Worm (Caenorhabditis elegans): ENCODE results near the gene Y41G9A.17.

The Y41G9A.17 gene

DNA sequence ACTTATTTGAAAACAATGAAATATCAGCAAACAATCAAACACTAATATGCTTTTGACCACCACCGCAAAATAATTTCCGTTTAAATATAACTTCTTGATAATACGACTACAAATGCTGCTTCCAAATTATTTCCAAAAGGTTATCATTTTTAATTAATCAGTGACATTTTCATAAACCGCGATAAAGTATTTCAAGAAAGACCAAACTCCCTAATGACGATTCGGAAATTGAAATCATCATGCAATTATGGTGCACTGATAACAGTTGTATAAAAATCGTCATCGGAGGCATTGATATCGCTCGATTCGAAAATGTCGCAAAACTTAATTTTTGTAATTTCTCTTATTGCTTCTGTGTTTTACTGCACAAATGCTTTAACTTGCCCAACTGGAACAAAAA lies 31.9 kb upstream of the Y41G9A.17 start, which contains the start of gene clec-265:
clec-265 (plus strand) TSS at position 300 of the 400 bp plus-strand sequence.
- TF ChIP-seq ztf-29 (GFP tag; IDR thresholded peaks at IDR 0.05): no peak
- no peak for TF ChIP-seq ztf-23 (GFP tag; IDR thresholded peaks at IDR 0.05)
- TF ChIP-seq T22C8.4 (GFP tag; IDR thresholded peaks at IDR 0.05): no peak
- no peak for TF ChIP-seq cog-1 (tag; optimal IDR thresholded peaks at IDR 0.05)
- no peak for TF ChIP-seq klf-2 (GFP tag; conservative IDR thresholded peaks at IDR 0.05)

DNA sequence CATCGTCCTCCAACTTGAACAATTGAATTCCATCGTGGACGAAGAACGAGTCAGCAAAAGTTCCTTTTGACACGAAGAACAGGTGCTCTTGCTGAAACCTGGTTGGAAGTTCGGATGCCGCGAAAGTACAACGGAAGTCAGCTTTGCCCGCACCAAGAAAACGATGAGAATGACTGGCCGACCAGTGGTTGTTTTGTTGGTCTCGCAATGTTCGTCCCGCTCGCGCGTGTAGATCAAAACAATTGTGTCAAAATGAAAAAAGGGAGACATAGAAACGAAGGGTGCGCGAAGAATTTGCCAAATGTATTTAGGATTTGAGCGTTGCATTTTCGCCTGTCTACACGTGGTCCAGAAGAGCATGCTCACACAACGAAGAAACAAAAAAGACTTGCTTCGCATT lies 29.5 kb upstream of the Y41G9A.17 start, which contains the start of gene M02F4.1:
M02F4.1 (minus strand) TSS at position 101 of the 400 bp plus-strand sequence.
- no peak for TF ChIP-seq flt-1 (GFP tag; IDR thresholded peaks at IDR 0.05)
- TF ChIP-seq klf-2 (GFP tag; conservative IDR thresholded peaks at IDR 0.05): no peak
- no peak for TF ChIP-seq T22C8.4 (GFP tag; IDR thresholded peaks at IDR 0.05)

DNA sequence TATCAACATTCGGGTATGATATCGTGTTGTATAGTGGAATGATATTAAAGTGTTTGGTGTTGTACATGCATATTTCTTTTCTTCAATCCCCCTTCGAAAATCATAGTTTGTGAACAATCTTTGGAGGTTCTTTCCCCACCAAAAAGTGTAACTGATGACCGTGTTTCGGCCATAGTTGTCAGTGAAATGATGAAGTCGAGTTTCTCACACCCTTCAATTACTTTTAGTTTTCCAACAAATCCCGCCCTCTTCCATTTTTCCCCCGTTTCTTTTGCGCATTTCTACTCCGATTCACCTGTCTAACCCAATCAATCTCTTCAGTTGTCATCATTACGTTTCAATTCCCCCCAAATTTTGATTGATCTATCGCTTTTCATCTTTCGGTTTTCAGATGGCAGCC lies 25.6 kb upstream of the Y41G9A.17 start:
- TF ChIP-seq cog-1 (tag; optimal IDR thresholded peaks at IDR 0.05): no peak
- TF ChIP-seq ztf-23 (GFP tag; IDR thresholded peaks at IDR 0.05): no peak
- no peak for TF ChIP-seq T22C8.4 (GFP tag; IDR thresholded peaks at IDR 0.05)
- TF ChIP-seq ztf-29 (GFP tag; IDR thresholded peaks at IDR 0.05): no peak
- no peak for TF ChIP-seq flt-1 (GFP tag; IDR thresholded peaks at IDR 0.05)
- TF ChIP-seq tab-1 (GFP tag; IDR thresholded peaks at IDR 0.05): no peak
- no peak for TF ChIP-seq med-1 (GFP tag; optimal IDR thresholded peaks at IDR 0.05; ENCODE audit: insufficient read depth)
- no peak for TF ChIP-seq klf-2 (GFP tag; conservative IDR thresholded peaks at IDR 0.05)

DNA sequence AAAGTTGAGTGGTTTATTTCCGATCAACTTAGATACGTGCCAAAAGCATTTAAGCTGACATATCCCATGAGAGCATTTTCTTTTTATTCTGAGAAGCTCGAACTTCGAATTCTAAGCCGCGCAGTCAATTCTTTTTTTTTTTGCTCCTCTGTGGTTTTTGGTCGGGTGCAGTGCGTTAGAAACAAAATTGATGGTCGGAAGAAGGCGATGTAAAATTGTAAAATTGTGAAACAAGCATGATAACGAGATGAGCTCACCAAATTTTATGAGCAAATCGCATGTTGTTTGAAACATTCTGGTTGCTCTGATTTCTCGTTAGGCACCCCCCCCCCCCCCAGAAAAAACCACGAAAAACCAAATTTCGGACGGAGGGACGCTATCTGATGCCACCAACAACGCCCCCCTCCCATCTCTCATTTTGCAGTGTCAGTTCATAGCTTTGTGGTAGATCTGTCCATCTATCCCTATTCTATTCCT lies 25.1 kb upstream of the Y41G9A.17 start, which contains the start of gene aqp-7:
aqp-7 (plus strand) TSS at position 427 of the 477 bp plus-strand sequence.
- no peak for TF ChIP-seq ref-1 (GFP tag; conservative IDR thresholded peaks at IDR 0.05)

DNA sequence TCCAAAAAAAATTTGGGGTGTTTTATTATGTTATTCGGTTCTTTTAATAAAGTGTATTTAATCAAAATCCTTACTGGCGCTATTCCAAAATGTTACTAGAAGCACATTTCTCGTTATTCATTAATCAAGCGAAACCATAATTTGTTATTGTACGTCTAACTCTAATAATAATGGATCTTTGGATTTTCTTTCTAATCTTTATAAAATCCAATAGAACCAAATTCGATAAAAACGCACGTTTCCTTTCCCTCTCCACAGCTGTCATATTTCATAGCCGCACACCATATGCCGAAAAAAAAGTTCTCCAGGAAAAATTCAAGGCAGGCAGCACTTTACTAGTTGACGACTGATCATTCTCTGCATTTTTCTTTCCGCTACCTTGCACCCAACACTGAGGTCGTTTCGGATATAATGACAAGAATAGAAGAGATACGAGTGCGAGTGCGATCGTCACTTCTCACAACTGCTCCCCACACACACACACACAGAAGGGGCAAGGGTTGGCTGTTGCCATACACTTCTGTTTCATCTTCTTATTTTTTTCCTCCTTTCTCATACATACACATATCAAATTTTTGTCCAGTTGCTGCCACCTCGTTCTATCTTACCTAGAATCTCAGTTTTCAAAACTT lies 24.1 kb upstream of the Y41G9A.17 start:
- TF ChIP-seq ref-1 (GFP tag; conservative IDR thresholded peaks at IDR 0.05) (no peak), cog-1 (tag; optimal IDR thresholded peaks at IDR 0.05) (no peak)

DNA sequence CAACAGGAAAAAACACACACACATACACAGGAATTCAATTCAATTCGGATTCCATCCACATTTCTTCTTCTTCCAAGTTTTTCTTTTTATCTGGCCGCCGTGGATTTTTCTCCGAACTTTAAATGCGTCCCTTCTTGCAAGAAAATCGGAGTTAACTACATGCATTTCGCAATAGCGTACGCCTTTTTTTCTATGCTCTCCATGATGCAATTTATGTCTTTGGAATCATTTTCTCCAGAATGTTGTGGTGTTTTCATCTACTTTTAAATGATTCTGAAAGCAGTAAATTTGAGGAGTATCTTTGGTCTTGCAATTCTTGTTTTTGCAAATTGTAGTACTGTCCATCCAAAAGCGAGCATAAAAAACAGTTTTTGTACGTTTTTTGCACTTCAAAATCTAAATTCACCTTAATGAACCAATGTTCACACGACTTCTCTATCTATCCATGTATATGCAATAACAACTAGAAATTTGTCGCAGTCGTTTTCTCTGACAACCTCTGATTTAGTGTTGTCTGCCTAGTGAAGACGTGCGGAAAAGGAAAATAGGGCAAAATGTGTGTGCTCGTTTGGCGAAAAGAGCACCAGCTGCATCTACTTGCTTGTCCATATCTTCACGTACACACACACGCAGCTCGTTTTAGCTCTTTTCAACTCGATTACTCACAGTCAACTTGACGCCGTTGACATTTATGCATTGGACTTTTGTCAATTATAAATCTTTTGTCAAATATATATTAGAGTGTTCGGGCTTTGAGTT lies 23.0 kb upstream of the Y41G9A.17 start:
- TF ChIP-seq T22C8.4 (GFP tag; IDR thresholded peaks at IDR 0.05): no peak
- no peak for TF ChIP-seq cog-1 (tag; optimal IDR thresholded peaks at IDR 0.05)

DNA sequence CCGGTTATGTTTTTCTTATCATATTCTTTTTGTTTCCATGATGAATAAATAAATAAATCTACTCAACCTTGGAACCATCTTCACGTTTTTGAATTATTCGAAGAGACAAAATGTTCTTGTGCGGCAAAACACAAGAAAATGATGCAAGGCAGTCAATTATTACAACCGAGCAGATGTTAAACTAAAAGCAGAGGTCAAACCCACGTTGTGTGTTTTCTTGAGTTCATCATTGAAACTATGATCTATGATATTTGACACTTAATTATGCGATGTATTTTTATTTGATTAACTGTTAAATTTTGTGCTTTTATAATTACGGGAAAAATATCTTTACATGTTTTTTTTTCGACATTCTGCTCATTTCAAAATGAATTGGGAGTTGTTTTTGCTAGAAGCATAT lies 21.9 kb upstream of the Y41G9A.17 start:
- TF ChIP-seq flt-1 (GFP tag; IDR thresholded peaks at IDR 0.05) (no peak), ztf-29 (GFP tag; IDR thresholded peaks at IDR 0.05) (no peak), ztf-23 (GFP tag; IDR thresholded peaks at IDR 0.05) (no peak), T22C8.4 (GFP tag; IDR thresholded peaks at IDR 0.05) (no peak), med-1 (GFP tag; optimal IDR thresholded peaks at IDR 0.05; ENCODE audit: insufficient read depth) (no peak), ref-1 (GFP tag; conservative IDR thresholded peaks at IDR 0.05) (no peak), klf-2 (GFP tag; conservative IDR thresholded peaks at IDR 0.05) (no peak), cog-1 (tag; optimal IDR thresholded peaks at IDR 0.05) (no peak), tab-1 (GFP tag; IDR thresholded peaks at IDR 0.05) (no peak)

DNA sequence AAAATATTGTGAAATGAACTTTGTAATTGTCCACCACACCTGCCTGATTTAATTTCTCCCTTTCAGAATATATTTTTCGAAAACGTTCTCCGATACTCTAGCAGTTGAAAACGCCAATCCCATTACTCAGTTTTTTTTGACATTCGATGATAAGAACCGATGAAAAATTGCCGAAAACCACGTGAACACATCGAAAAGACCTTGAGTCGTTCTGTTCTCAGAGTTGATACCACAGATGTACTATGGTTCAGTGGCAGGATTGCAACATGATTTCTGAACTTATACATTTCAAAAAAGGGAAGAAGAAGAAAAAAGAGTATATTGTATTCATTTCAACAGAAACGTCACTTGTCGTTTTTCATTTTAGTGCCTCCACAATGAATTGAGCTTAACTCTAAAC lies 20.4 kb upstream of the Y41G9A.17 start:
- TF ChIP-seq tab-1 (GFP tag; IDR thresholded peaks at IDR 0.05): no peak
- TF ChIP-seq ztf-23 (GFP tag; IDR thresholded peaks at IDR 0.05): no peak
- no peak for TF ChIP-seq ztf-29 (GFP tag; IDR thresholded peaks at IDR 0.05)
- TF ChIP-seq cog-1 (tag; optimal IDR thresholded peaks at IDR 0.05): no peak
- TF ChIP-seq klf-2 (GFP tag; conservative IDR thresholded peaks at IDR 0.05): no peak
- TF ChIP-seq T22C8.4 (GFP tag; IDR thresholded peaks at IDR 0.05): no peak
- TF ChIP-seq flt-1 (GFP tag; IDR thresholded peaks at IDR 0.05): no peak
- no peak for TF ChIP-seq ref-1 (GFP tag; conservative IDR thresholded peaks at IDR 0.05)

DNA sequence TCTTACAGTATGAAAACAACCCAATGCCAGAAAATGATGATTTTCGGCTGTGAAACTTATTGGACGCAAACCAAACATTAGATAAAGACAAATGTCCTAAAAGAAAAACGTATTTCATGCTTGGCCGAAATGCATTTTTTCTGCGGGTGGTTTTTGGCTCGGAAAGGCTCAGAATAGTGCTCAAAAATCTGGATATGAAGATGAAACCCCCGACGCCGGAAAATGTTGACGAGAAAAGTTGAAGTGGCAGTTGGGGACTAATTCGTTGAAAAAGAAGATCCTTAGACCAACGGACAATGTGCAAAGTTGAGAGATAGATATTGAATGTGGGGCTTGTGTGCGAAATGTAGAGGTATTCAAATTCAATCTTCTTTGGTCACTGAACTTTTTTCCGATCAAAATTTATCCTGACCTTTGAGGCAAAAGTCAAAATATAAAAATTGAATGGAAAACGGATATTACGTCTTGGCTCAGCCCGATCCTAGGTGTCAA lies 19.0 kb upstream of the Y41G9A.17 start, which contains the start of gene flp-18:
flp-18 (minus strand) TSS at position 51 of the 492 bp plus-strand sequence.
- TF ChIP-seq cog-1 (tag; optimal IDR thresholded peaks at IDR 0.05) (no peak), ztf-29 (GFP tag; IDR thresholded peaks at IDR 0.05) (no peak), klf-2 (GFP tag; conservative IDR thresholded peaks at IDR 0.05) (no peak), T22C8.4 (GFP tag; IDR thresholded peaks at IDR 0.05) (no peak), ref-1 (GFP tag; conservative IDR thresholded peaks at IDR 0.05) (no peak), ztf-23 (GFP tag; IDR thresholded peaks at IDR 0.05) (no peak), med-1 (GFP tag; optimal IDR thresholded peaks at IDR 0.05; ENCODE audit: insufficient read depth) (no peak), flt-1 (GFP tag; IDR thresholded peaks at IDR 0.05) (no peak), tab-1 (GFP tag; IDR thresholded peaks at IDR 0.05) (no peak)

DNA sequence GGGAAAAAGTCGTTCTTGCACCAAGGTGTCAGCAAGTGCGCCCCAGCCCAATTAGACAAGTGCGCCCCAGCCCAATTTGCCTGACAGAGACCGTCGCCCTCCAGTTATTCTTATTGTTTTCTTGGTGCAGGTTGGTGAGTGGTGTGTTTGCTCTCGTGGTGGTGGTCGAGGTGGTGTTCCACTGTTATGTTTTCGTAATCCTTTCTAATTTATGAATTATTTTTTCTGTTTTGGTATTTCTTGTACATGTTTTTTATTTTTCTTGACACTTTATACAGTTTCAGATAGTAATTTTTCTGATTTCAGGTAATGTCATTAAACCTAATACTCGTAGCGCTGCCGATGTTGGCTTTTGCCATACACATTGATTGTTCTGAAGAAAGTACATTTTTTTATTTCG lies 9.6 kb upstream of the Y41G9A.17 start, which contains the start of gene Y48D7A.1:
Y48D7A.1 (plus strand) TSS at position 301 of the 400 bp plus-strand sequence.
- TF ChIP-seq T22C8.4 (GFP tag; IDR thresholded peaks at IDR 0.05) (no peak), klf-2 (GFP tag; conservative IDR thresholded peaks at IDR 0.05) (no peak), ztf-29 (GFP tag; IDR thresholded peaks at IDR 0.05) (no peak), flt-1 (GFP tag; IDR thresholded peaks at IDR 0.05) (no peak), med-1 (GFP tag; optimal IDR thresholded peaks at IDR 0.05; ENCODE audit: insufficient read depth) (no peak), ref-1 (GFP tag; conservative IDR thresholded peaks at IDR 0.05) (no peak), ztf-23 (GFP tag; IDR thresholded peaks at IDR 0.05) (no peak)
